Worm (Caenorhabditis elegans): ENCODE data around the gene clec-226.

Gene clec-226

DNA sequence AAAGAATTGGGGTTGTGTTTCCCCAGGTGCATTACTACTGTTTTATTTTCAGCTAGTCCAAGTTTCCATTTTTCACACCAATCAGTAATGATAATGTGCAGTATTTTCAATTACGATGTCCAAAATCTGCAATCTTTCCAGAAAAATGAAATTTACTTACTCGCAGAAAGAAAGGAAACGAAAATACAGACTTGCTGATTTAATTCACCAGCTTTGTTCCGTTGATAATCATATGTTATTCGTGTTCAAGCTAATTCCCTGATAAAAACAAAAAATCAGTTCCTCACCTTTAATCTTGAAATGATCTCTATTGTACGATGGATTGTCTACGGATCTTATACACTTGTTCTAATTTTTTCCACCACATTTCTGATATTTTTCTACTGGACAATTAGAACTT lies 22.9 kb upstream of the clec-226 start, which contains the start of gene srxa-11:
srxa-11 (plus strand) TSS at position 301 of the 400 bp plus-strand sequence.
- TF ChIP-seq ztf-18 (tag; optimal IDR thresholded peaks at IDR 0.05) (no peak), F39B2.1 (GFP tag; IDR thresholded peaks at IDR 0.05) (no peak), Y56A3A.18 (GFP tag; IDR thresholded peaks at IDR 0.05) (no peak), chd-7 (tag; optimal IDR thresholded peaks at IDR 0.05) (no peak), ztf-3 (GFP tag; optimal IDR thresholded peaks at IDR 0.05) (no peak), pbrm-1 (GFP tag; IDR thresholded peaks at IDR 0.05) (no peak), cebp-1 (GFP tag; IDR thresholded peaks at IDR 0.05) (no peak), cebp-1 (tag; optimal IDR thresholded peaks at IDR 0.05) (no peak)

- TF ChIP-seq hlh-12 (tag; optimal IDR thresholded peaks at IDR 0.05) (no peak), attf-3 (GFP tag; conservative IDR thresholded peaks at IDR 0.05) (no peak), D2030.7 (GFP tag; IDR thresholded peaks at IDR 0.05) (no peak), sdz-38 (tag; optimal IDR thresholded peaks at IDR 0.05) (no peak), nhr-120 (GFP tag; IDR thresholded peaks at IDR 0.05) (no peak), zim-3 (tag; optimal IDR thresholded peaks at IDR 0.05) (no peak), ztf-18 (tag; optimal IDR thresholded peaks at IDR 0.05) (no peak)
Measured at ce11 chrV:13926398-13926797, 20.4 kb upstream of the clec-226 start, which contains the start of gene srxa-12. TSS of gene srxa-12 (plus strand) at chrV:13926698.

ce11 chrV:13929503-13929902 lies 17.3 kb upstream of the clec-226 start, which contains the start of gene srxa-13:
TSS of gene srxa-13 (plus strand) at chrV:13929803.
- no peak for TF ChIP-seq C06A6.2 (GFP tag; conservative IDR thresholded peaks at IDR 0.05)
- no peak for TF ChIP-seq rcor-1 (GFP tag; IDR thresholded peaks at IDR 0.05)
- TF ChIP-seq snpc-4 (GFP tag; optimal IDR thresholded peaks at IDR 0.05): no peak
- TF ChIP-seq snpc-4 (tag; optimal IDR thresholded peaks at IDR 0.05): no peak
- TF ChIP-seq athp-1 (tag; optimal IDR thresholded peaks at IDR 0.05): no peak
- no peak for TF ChIP-seq B0035.1 (tag; optimal IDR thresholded peaks at IDR 0.05)
- no peak for TF ChIP-seq let-526 (GFP tag; IDR thresholded peaks at IDR 0.05)
- no peak for TF ChIP-seq hrde-1 (tag; optimal IDR thresholded peaks at IDR 0.05; ENCODE audit: borderline replicate concordance)
- TF ChIP-seq lsy-27 (tag; optimal IDR thresholded peaks at IDR 0.05; ENCODE audit: borderline replicate concordance, insufficient read depth): no peak
- no peak for TF ChIP-seq chd-7 (tag; optimal IDR thresholded peaks at IDR 0.05)
- TF ChIP-seq snpc-1.1 (tag; optimal IDR thresholded peaks at IDR 0.05; ENCODE audit: insufficient read depth): no peak
- TF ChIP-seq C17E4.6 (GFP tag; IDR thresholded peaks at IDR 0.05): no peak
- TF ChIP-seq ztf-22 (GFP tag; optimal IDR thresholded peaks at IDR 0.05): no peak
- TF ChIP-seq F57A8.1 (GFP tag; optimal IDR thresholded peaks at IDR 0.05): no peak
- no peak for TF ChIP-seq mes-4 (tag; optimal IDR thresholded peaks at IDR 0.05)
- no peak for TF ChIP-seq ztf-3 (GFP tag; optimal IDR thresholded peaks at IDR 0.05)
- TF ChIP-seq aptf-2 (GFP tag; conservative IDR thresholded peaks at IDR 0.05): no peak
- no peak for TF ChIP-seq zfh-2 (GFP tag; conservative IDR thresholded peaks at IDR 0.05)
- TF ChIP-seq akir-1 (GFP tag; optimal IDR thresholded peaks at IDR 0.05): no peak

DNA sequence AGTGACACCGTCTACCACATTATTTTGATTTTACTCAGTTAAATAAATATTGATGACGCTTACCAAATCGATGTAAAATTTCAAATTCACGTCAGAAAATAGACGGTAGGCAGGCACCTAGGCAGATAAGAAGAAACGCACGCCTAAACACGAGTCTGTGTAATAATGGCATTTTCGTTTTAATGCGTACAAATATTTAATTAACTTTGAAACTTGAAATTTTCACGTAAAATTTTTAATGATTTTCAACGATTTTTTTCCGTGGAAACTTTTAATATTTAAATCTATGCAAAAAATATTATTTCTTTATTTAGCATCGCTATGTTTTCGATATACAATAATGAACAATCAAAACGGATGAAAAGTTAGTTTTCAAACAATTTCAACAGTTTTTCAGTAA lies 15.5 kb upstream of the clec-226 start, which contains the start of gene C06B3.16:
C06B3.16 (plus strand) TSS at position 301 of the 400 bp plus-strand sequence.
- no peak for TF ChIP-seq B0035.1 (tag; optimal IDR thresholded peaks at IDR 0.05)
- TF ChIP-seq K11D2.4 (GFP tag; IDR thresholded peaks at IDR 0.05): no peak
- TF ChIP-seq K12H6.12 (tag; optimal IDR thresholded peaks at IDR 0.05): no peak
- no peak for TF ChIP-seq lin-26 (GFP tag; IDR thresholded peaks at IDR 0.05)

Data from whole organism, young adult.